Worm (Caenorhabditis elegans): ENCODE results near the gene mltn-10.

The mltn-10 gene

ce11 chrII:14645290-14645689 is 22.4 kb downstream of the mltn-10 start:
- TF ChIP-seq F13C5.2 (tag; optimal IDR thresholded peaks at IDR 0.05), result peak; percentile 3
- no peak for TF ChIP-seq sea-1 (GFP tag; conservative IDR thresholded peaks at IDR 0.05)
- no peak for TF ChIP-seq B0310.2 (tag; optimal IDR thresholded peaks at IDR 0.05)

- TF ChIP-seq sea-1 (GFP tag; conservative IDR thresholded peaks at IDR 0.05), result no peak
- no peak for TF ChIP-seq aly-1 (tag; optimal IDR thresholded peaks at IDR 0.05)
- no peak for TF ChIP-seq B0310.2 (tag; optimal IDR thresholded peaks at IDR 0.05)
- TF ChIP-seq ets-7 (tag; optimal IDR thresholded peaks at IDR 0.05), result no peak
- no peak for TF ChIP-seq tra-4 (tag; optimal IDR thresholded peaks at IDR 0.05)
- TF ChIP-seq hmg-4 (GFP tag; optimal IDR thresholded peaks at IDR 0.05), result no peak
- TF ChIP-seq hmbx-1 (tag; optimal IDR thresholded peaks at IDR 0.05), result no peak
- TF ChIP-seq flt-1 (GFP tag; IDR thresholded peaks at IDR 0.05), result no peak
- no peak for TF ChIP-seq ceh-13 (GFP tag; optimal IDR thresholded peaks at IDR 0.05)
- TF ChIP-seq ceh-36 (tag; optimal IDR thresholded peaks at IDR 0.05), result no peak
- TF ChIP-seq ama-1 (optimal IDR thresholded peaks at IDR 0.05), result no peak
Measured at ce11 chrII:14647550-14647949, 24.7 kb downstream of the mltn-10 start.

- no peak for TF ChIP-seq flt-1 (GFP tag; IDR thresholded peaks at IDR 0.05)
- no peak for TF ChIP-seq hnd-1 (tag; optimal IDR thresholded peaks at IDR 0.05)
- TF ChIP-seq ama-1 (optimal IDR thresholded peaks at IDR 0.05), result no peak
- TF ChIP-seq B0310.2 (tag; optimal IDR thresholded peaks at IDR 0.05), result no peak
- TF ChIP-seq tbx-37 (GFP tag; conservative IDR thresholded peaks at IDR 0.05), result no peak
- no peak for TF ChIP-seq ets-7 (tag; optimal IDR thresholded peaks at IDR 0.05)
- no peak for TF ChIP-seq tra-4 (tag; optimal IDR thresholded peaks at IDR 0.05)
- TF ChIP-seq F13C5.2 (tag; optimal IDR thresholded peaks at IDR 0.05), result no peak
- TF ChIP-seq hmbx-1 (tag; optimal IDR thresholded peaks at IDR 0.05), result no peak
- no peak for TF ChIP-seq pes-1 (GFP tag; IDR thresholded peaks at IDR 0.05)
- TF ChIP-seq ceh-36 (tag; optimal IDR thresholded peaks at IDR 0.05), result no peak
- TF ChIP-seq scrt-1 (GFP tag; IDR thresholded peaks at IDR 0.05), result no peak
- TF ChIP-seq sea-1 (GFP tag; conservative IDR thresholded peaks at IDR 0.05), result no peak
- no peak for TF ChIP-seq hmg-4 (GFP tag; optimal IDR thresholded peaks at IDR 0.05)
- TF ChIP-seq ceh-13 (GFP tag; optimal IDR thresholded peaks at IDR 0.05), result no peak
- no peak for TF ChIP-seq aly-1 (tag; optimal IDR thresholded peaks at IDR 0.05)
Measured at ce11 chrII:14664647-14665518, 42.0 kb downstream of the mltn-10 start.

DNA sequence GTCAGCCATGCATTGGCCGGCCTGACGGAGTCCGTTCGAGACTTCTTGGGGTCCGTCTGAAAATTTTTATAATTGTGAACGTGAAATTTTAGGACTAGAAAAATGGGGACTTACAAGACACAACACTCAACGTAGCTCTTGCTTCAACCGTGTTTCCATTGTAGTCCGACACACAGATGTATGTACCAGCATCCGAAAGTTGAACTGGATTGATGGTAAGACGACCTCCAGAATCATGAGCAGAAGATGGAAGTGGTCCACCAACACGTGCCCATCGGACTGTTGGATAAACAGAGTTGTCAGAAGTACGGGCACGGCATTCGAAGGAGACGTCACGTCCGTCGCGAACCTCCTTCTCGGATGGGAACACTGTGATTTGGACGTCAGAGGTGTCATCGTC is 43.4 kb downstream of the mltn-10 start:
- no peak for TF ChIP-seq hmbx-1 (tag; optimal IDR thresholded peaks at IDR 0.05)
- TF ChIP-seq ceh-36 (tag; optimal IDR thresholded peaks at IDR 0.05), result no peak
- TF ChIP-seq flt-1 (GFP tag; IDR thresholded peaks at IDR 0.05), result no peak
- TF ChIP-seq aly-1 (tag; optimal IDR thresholded peaks at IDR 0.05), result no peak
- no peak for TF ChIP-seq hmg-4 (GFP tag; optimal IDR thresholded peaks at IDR 0.05)
- no peak for TF ChIP-seq sea-1 (GFP tag; conservative IDR thresholded peaks at IDR 0.05)
- no peak for TF ChIP-seq F13C5.2 (tag; optimal IDR thresholded peaks at IDR 0.05)
- no peak for TF ChIP-seq pes-1 (GFP tag; IDR thresholded peaks at IDR 0.05)
- no peak for TF ChIP-seq tra-4 (tag; optimal IDR thresholded peaks at IDR 0.05)
- no peak for TF ChIP-seq B0310.2 (tag; optimal IDR thresholded peaks at IDR 0.05)
- no peak for TF ChIP-seq ama-1 (optimal IDR thresholded peaks at IDR 0.05)
- no peak for TF ChIP-seq tbx-11 (GFP tag; IDR thresholded peaks at IDR 0.05)
- no peak for TF ChIP-seq hnd-1 (tag; optimal IDR thresholded peaks at IDR 0.05)
- no peak for TF ChIP-seq tbx-37 (GFP tag; conservative IDR thresholded peaks at IDR 0.05)
- no peak for TF ChIP-seq scrt-1 (GFP tag; IDR thresholded peaks at IDR 0.05)
- TF ChIP-seq ets-7 (tag; optimal IDR thresholded peaks at IDR 0.05), result no peak
- TF ChIP-seq ceh-13 (GFP tag; optimal IDR thresholded peaks at IDR 0.05), result no peak

- TF ChIP-seq hnd-1 (tag; optimal IDR thresholded peaks at IDR 0.05) (no peak), tra-4 (tag; optimal IDR thresholded peaks at IDR 0.05) (no peak), tbx-37 (GFP tag; conservative IDR thresholded peaks at IDR 0.05) (no peak), pes-1 (GFP tag; IDR thresholded peaks at IDR 0.05) (no peak), F13C5.2 (tag; optimal IDR thresholded peaks at IDR 0.05) (no peak), ama-1 (optimal IDR thresholded peaks at IDR 0.05) (no peak), sea-1 (GFP tag; conservative IDR thresholded peaks at IDR 0.05) (no peak), tbx-11 (GFP tag; IDR thresholded peaks at IDR 0.05) (no peak), scrt-1 (GFP tag; IDR thresholded peaks at IDR 0.05) (no peak), B0310.2 (tag; optimal IDR thresholded peaks at IDR 0.05) (no peak), ets-7 (tag; optimal IDR thresholded peaks at IDR 0.05) (no peak), aly-1 (tag; optimal IDR thresholded peaks at IDR 0.05) (no peak), ceh-36 (tag; optimal IDR thresholded peaks at IDR 0.05) (no peak)
Measured at ce11 chrII:14668608-14669007, 45.8 kb downstream of the mltn-10 start.

DNA sequence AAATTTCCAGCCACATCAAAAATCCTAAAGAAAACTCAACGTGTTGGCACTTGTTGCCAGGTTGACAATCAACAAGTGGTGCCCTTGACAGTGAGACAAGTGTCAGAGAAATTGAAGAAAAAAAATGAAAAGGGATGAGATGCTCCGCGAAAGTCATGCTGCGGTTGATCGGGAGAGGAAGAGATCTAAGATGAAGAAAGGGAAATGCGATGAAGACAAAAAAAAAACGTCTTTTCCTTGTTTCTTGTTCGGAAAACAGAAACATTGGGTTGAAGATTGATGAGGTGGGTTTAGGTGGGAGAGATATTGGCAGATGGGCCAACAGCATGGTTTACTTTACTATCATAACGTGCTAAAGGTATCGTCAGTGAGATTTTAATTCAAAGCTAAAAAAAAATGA is 47.3 kb downstream of the mltn-10 start:
- TF ChIP-seq ceh-36 (tag; optimal IDR thresholded peaks at IDR 0.05) (no peak), ets-7 (tag; optimal IDR thresholded peaks at IDR 0.05) (no peak)

- TF ChIP-seq tra-4 (tag; optimal IDR thresholded peaks at IDR 0.05), result no peak
- TF ChIP-seq hmg-4 (GFP tag; optimal IDR thresholded peaks at IDR 0.05), result no peak
- no peak for TF ChIP-seq hmbx-1 (tag; optimal IDR thresholded peaks at IDR 0.05)
- no peak for TF ChIP-seq flt-1 (GFP tag; IDR thresholded peaks at IDR 0.05)
- no peak for TF ChIP-seq scrt-1 (GFP tag; IDR thresholded peaks at IDR 0.05)
- no peak for TF ChIP-seq F13C5.2 (tag; optimal IDR thresholded peaks at IDR 0.05)
- no peak for TF ChIP-seq ceh-36 (tag; optimal IDR thresholded peaks at IDR 0.05)
- no peak for TF ChIP-seq B0310.2 (tag; optimal IDR thresholded peaks at IDR 0.05)
- TF ChIP-seq ets-7 (tag; optimal IDR thresholded peaks at IDR 0.05), result no peak
- TF ChIP-seq sea-1 (GFP tag; conservative IDR thresholded peaks at IDR 0.05), result no peak
- no peak for TF ChIP-seq ceh-13 (GFP tag; optimal IDR thresholded peaks at IDR 0.05)
- no peak for TF ChIP-seq ama-1 (optimal IDR thresholded peaks at IDR 0.05)
Measured at ce11 chrII:14672095-14672494, 49.2 kb downstream of the mltn-10 start.

All from whole organism, early embryonic.